Fruit fly (Drosophila melanogaster): ENCODE measurements around the gene Cdc16.

Cdc16 gene

dm6 chr3R:23331865-23332367, 50.9 kb downstream of the Cdc16 start:
- no peak for TF ChIP-seq Eip93F (GFP tag; optimal IDR thresholded peaks at IDR 0.05)
- TF ChIP-seq fkh (GFP tag; optimal IDR thresholded peaks at IDR 0.05): peak; percentile 61
- no peak for TF ChIP-seq Gug (GFP tag; IDR thresholded peaks at IDR 0.05)
- TF ChIP-seq vri (GFP tag; optimal IDR thresholded peaks at IDR 0.05): peak; percentile 53
- TF ChIP-seq CG10631 (GFP tag; optimal IDR thresholded peaks at IDR 0.05): no peak
- no peak for TF ChIP-seq Smox (GFP tag; optimal IDR thresholded peaks at IDR 0.05)
- TF ChIP-seq CG15336 (GFP tag; IDR thresholded peaks at IDR 0.05): no peak

dm6 chr3R:23332535-23333333, 51.7 kb downstream of the Cdc16 start:
- TF ChIP-seq Eip75B (GFP tag; optimal IDR thresholded peaks at IDR 0.05): no peak
- no peak for TF ChIP-seq dac (GFP tag; optimal IDR thresholded peaks at IDR 0.05)
- peak; percentile 4 to 32 for TF ChIP-seq ss (GFP tag; optimal IDR thresholded peaks at IDR 0.05)
- TF ChIP-seq CG10669 (GFP tag; optimal IDR thresholded peaks at IDR 0.05): peak; percentile 10
- peak; percentile 2 for TF ChIP-seq CG31627 (GFP tag; optimal IDR thresholded peaks at IDR 0.05)
- TF ChIP-seq OdsH (GFP tag; optimal IDR thresholded peaks at IDR 0.05): no peak
- no peak for TF ChIP-seq fkh (GFP tag; optimal IDR thresholded peaks at IDR 0.05)
- peak; percentile 2 for TF ChIP-seq Smox (GFP tag; optimal IDR thresholded peaks at IDR 0.05)
- no peak for TF ChIP-seq spab (GFP tag; optimal IDR thresholded peaks at IDR 0.05)
- TF ChIP-seq Met (GFP tag; optimal IDR thresholded peaks at IDR 0.05): no peak
- no peak for TF ChIP-seq CG6854 (GFP tag; optimal IDR thresholded peaks at IDR 0.05)
- TF ChIP-seq CG11762 (GFP tag; optimal IDR thresholded peaks at IDR 0.05; ENCODE audit: insufficient read depth): no peak
- no peak for TF ChIP-seq net (GFP tag; optimal IDR thresholded peaks at IDR 0.05)
- TF ChIP-seq pdm3 (GFP tag; optimal IDR thresholded peaks at IDR 0.05): no peak
- TF ChIP-seq CG3032 (tag; optimal IDR thresholded peaks at IDR 0.05): peak; percentile 22
- TF ChIP-seq Sox15 (GFP tag; optimal IDR thresholded peaks at IDR 0.05): no peak
- TF ChIP-seq achi (GFP tag; optimal IDR thresholded peaks at IDR 0.05): no peak
- TF ChIP-seq CG16779 (tag; optimal IDR thresholded peaks at IDR 0.05): no peak
- no peak for TF ChIP-seq CG11902 (GFP tag; optimal IDR thresholded peaks at IDR 0.05)
- TF ChIP-seq Ets96B (tag; optimal IDR thresholded peaks at IDR 0.05): peak; percentile 10
- TF ChIP-seq CG8632 (GFP tag; optimal IDR thresholded peaks at IDR 0.05): no peak
- TF ChIP-seq Hr4 (GFP tag; optimal IDR thresholded peaks at IDR 0.05): no peak
- TF ChIP-seq eg (GFP tag; IDR thresholded peaks at IDR 0.05): no peak
- no peak for TF ChIP-seq topi (GFP tag; optimal IDR thresholded peaks at IDR 0.05)
- no peak for TF ChIP-seq Sox14 (GFP tag; optimal IDR thresholded peaks at IDR 0.05)
- no peak for TF ChIP-seq Gug (GFP tag; IDR thresholded peaks at IDR 0.05)
- no peak for TF ChIP-seq cyc (GFP tag; optimal IDR thresholded peaks at IDR 0.05)
- TF ChIP-seq svp (GFP tag): no peak
- TF ChIP-seq Blimp-1 (GFP tag; optimal IDR thresholded peaks at IDR 0.05): no peak
- no peak for TF ChIP-seq fd85E (GFP tag; optimal IDR thresholded peaks at IDR 0.05)
- peak; percentile 21 for TF ChIP-seq Hr39 (GFP tag; optimal IDR thresholded peaks at IDR 0.05)
- no peak for TF ChIP-seq CG6808 (GFP tag; optimal IDR thresholded peaks at IDR 0.05)
- no peak for TF ChIP-seq lz (GFP tag; optimal IDR thresholded peaks at IDR 0.05)
- TF ChIP-seq CG10631 (GFP tag; optimal IDR thresholded peaks at IDR 0.05): no peak
- no peak for TF ChIP-seq salr (GFP tag; optimal IDR thresholded peaks at IDR 0.05)
- no peak for TF ChIP-seq acj6 (GFP tag; optimal IDR thresholded peaks at IDR 0.05)
- no peak for TF ChIP-seq Sox102F (GFP tag; optimal IDR thresholded peaks at IDR 0.05)
- no peak for TF ChIP-seq fd59A (GFP tag; optimal IDR thresholded peaks at IDR 0.05)
- no peak for TF ChIP-seq CG6276 (GFP tag; optimal IDR thresholded peaks at IDR 0.05)
- no peak for TF ChIP-seq CG3919 (GFP tag; optimal IDR thresholded peaks at IDR 0.05)
- no peak for TF ChIP-seq Hr38 (GFP tag; optimal IDR thresholded peaks at IDR 0.05)
- no peak for TF ChIP-seq CG4318 (GFP tag; optimal IDR thresholded peaks at IDR 0.05)
- no peak for TF ChIP-seq CG1621 (tag; optimal IDR thresholded peaks at IDR 0.05)
- TF ChIP-seq Lpt (GFP tag; optimal IDR thresholded peaks at IDR 0.05): no peak
- TF ChIP-seq CG9139 (GFP tag; optimal IDR thresholded peaks at IDR 0.05): no peak

Data from whole organism, prepupa.